Worm (Caenorhabditis elegans): ENCODE results near the gene ZK892.6.

ZK892.6 gene

ce11 chrII:9940430-9940829 lies 39.5 kb downstream of the ZK892.6 start, which contains the start of gene ufd-3 (continued):
- TF ChIP-seq elt-2 (tag; optimal IDR thresholded peaks at IDR 0.05) (peak; percentile 55), lin-15B (tag; optimal IDR thresholded peaks at IDR 0.05) (peak; percentile 93), snu-23 (GFP tag; optimal IDR thresholded peaks at IDR 0.05) (peak; percentile 92), egl-27 (tag; optimal IDR thresholded peaks at IDR 0.05) (no peak), nhr-237 (tag; optimal IDR thresholded peaks at IDR 0.05) (peak; percentile 37), sup-37 (GFP tag; optimal IDR thresholded peaks at IDR 0.05) (peak; percentile 59), nhr-71 (tag; optimal IDR thresholded peaks at IDR 0.05) (peak; percentile 96), egl-13 (tag; optimal IDR thresholded peaks at IDR 0.05) (peak; percentile 92), unc-62 (GFP tag; optimal IDR thresholded peaks at IDR 0.05) (no peak), ets-5 (GFP tag; IDR thresholded peaks at IDR 0.05) (no peak), jun-1 (tag; optimal IDR thresholded peaks at IDR 0.05) (peak; percentile 68), nhr-47 (tag; optimal IDR thresholded peaks at IDR 0.05) (peak; percentile 93), lin-14 (GFP tag; optimal IDR thresholded peaks at IDR 0.05) (peak; percentile 91), nhr-76 (tag; optimal IDR thresholded peaks at IDR 0.05) (no peak), efl-3 (GFP tag; optimal IDR thresholded peaks at IDR 0.05) (no peak), lin-35 (GFP tag; optimal IDR thresholded peaks at IDR 0.05) (peak; percentile 99), C34B4.2 (tag; optimal IDR thresholded peaks at IDR 0.05) (no peak), alr-1 (tag; optimal IDR thresholded peaks at IDR 0.05; ENCODE audit: borderline replicate concordance) (no peak), sox-4 (tag; optimal IDR thresholded peaks at IDR 0.05) (peak; percentile 92), ceh-63 (GFP tag; optimal IDR thresholded peaks at IDR 0.05) (no peak), ama-1 (optimal IDR thresholded peaks at IDR 0.05) (peak; percentile 15), grh-1 (GFP tag; IDR thresholded peaks at IDR 0.05) (peak; percentile 72; the same call in 1 of the 2 replicates), ceh-8 (GFP tag; optimal IDR thresholded peaks at IDR 0.05) (peak; percentile 61), ztf-11 (tag; optimal IDR thresholded peaks at IDR 0.05) (peak in 1 of 2 experiments; percentile 94), zip-4 (GFP tag; optimal IDR thresholded peaks at IDR 0.05) (peak; percentile 45), dsc-1 (tag; optimal IDR thresholded peaks at IDR 0.05) (peak; percentile 90), tbx-2 (tag; optimal IDR thresholded peaks at IDR 0.05) (peak; percentile 93), pag-3 (tag; optimal IDR thresholded peaks at IDR 0.05; ENCODE audit: borderline replicate concordance, insufficient read depth) (no peak), pax-3 (tag; optimal IDR thresholded peaks at IDR 0.05) (peak; percentile 90), ceh-88 (GFP tag; IDR thresholded peaks at IDR 0.05) (peak; percentile 76), nhr-11 (tag; optimal IDR thresholded peaks at IDR 0.05) (peak; percentile 89), nhr-90 (tag; optimal IDR thresholded peaks at IDR 0.05; ENCODE audit: poor library complexity) (peak; percentile 93), nhr-20 (tag; optimal IDR thresholded peaks at IDR 0.05) (peak; percentile 93), fkh-8 (tag; optimal IDR thresholded peaks at IDR 0.05) (peak; percentile 86), fkh-4 (tag; optimal IDR thresholded peaks at IDR 0.05; ENCODE audit: borderline replicate concordance) (peak; percentile 90), irx-1 (tag; optimal IDR thresholded peaks at IDR 0.05) (peak; percentile 95), snpc-4 (tag; optimal IDR thresholded peaks at IDR 0.05) (peak; percentile 78), nhr-19 (GFP tag; conservative IDR thresholded peaks at IDR 0.05) (peak; percentile 88), hpl-2 (GFP tag; optimal IDR thresholded peaks at IDR 0.05) (peak; percentile 12), ceh-82 (tag; optimal IDR thresholded peaks at IDR 0.05) (peak; percentile 83 to 92 (median 88)), lir-3 (tag; optimal IDR thresholded peaks at IDR 0.05; ENCODE audit: poor library complexity) (peak; percentile 97), nhr-85 (tag) (peak; percentile 95), aha-1 (tag; optimal IDR thresholded peaks at IDR 0.05) (no peak), unc-86 (tag; optimal IDR thresholded peaks at IDR 0.05) (peak; percentile 85), swsn-7 (tag; optimal IDR thresholded peaks at IDR 0.05) (peak; percentile 91), unc-130 (tag; optimal IDR thresholded peaks at IDR 0.05) (peak; percentile 93), C16A3.4 (tag; optimal IDR thresholded peaks at IDR 0.05) (peak; percentile 93), ces-1 (GFP tag; optimal IDR thresholded peaks at IDR 0.05) (no peak), zag-1 (tag; optimal IDR thresholded peaks at IDR 0.05) (peak; percentile 15), hlh-17 (GFP tag; optimal IDR thresholded peaks at IDR 0.05; ENCODE audit: borderline replicate concordance) (no peak)

Data from whole organism, L1 larva.